Worm (Caenorhabditis elegans) whole organism, L4 larva: Measurements from ENCODE around the gene T03D8.6.

ENCODE experiments used
- F26F4.8 ChIP-seq: fragments of 200-800 bp; sonication (Bioruptor generic); conservative IDR thresholded peaks from 2 replicates; pipeline ENCODE4 v1.3.6; 2022; ENCODE audit warnings: missing genetic modification characterization, missing compliant biosample characterization
- F49E8.2 ChIP-seq: sonication (generic microtip); optimal IDR thresholded peaks from 2 replicates; lab custom pipeline; 2016; ENCODE audit warnings: missing compliant biosample characterization, mild to moderate bottlenecking, missing genetic modification characterization, borderline replicate concordance
- R02D3.7 ChIP-seq: fragments of 150-350 bp; sonication (generic microtip); optimal IDR thresholded peaks from 3 replicates; lab custom pipeline; 2014; ENCODE audit warnings: missing biosample characterization, missing genetic modification characterization
- T20F7.1 ChIP-seq: fragments of 200-800 bp; sonication (Bioruptor generic); optimal IDR thresholded peaks from 2 replicates; lab custom pipeline; 2018; ENCODE audit warnings: mild to moderate bottlenecking, missing genetic modification characterization, missing compliant biosample characterization
- Y105C5A.15 ChIP-seq: fragments of 200-800 bp; sonication (Bioruptor generic); IDR thresholded peaks from 2 replicates; pipeline ENCODE4 v1.3.6; 2022; ENCODE audit warnings: missing genetic modification characterization, missing compliant biosample characterization
- Y75B8A.6 ChIP-seq: fragments of 200-800 bp; sonication (Bioruptor generic); IDR thresholded peaks from 2 replicates; pipeline ENCODE4 v1.3.6; 2022; ENCODE audit warnings: missing genetic modification reagents, missing genetic modification characterization, missing compliant biosample characterization
- ZK337.2 ChIP-seq: fragments of 200-800 bp; sonication (Bioruptor generic); IDR thresholded peaks from 2 replicates; pipeline ENCODE4 v1.3.6; 2022; ENCODE audit warnings: missing genetic modification reagents, missing genetic modification characterization, missing compliant biosample characterization
- ZK546.5 ChIP-seq, 2 experiments: sonication (generic microtip); optimal IDR thresholded peaks; 2 replicates each; lab custom pipeline; 2017; ENCODE audit warnings: missing biosample characterization in 2 of 2, missing genetic modification characterization in 2 of 2
- aha-1 ChIP-seq: fragments of 150-350 bp; peaks from one replicate; lab custom pipeline; 2014; ENCODE audit warnings: missing biosample characterization, missing genetic modification characterization
- ceh-20 ChIP-seq: fragments of 200-800 bp; sonication (Bioruptor generic); IDR thresholded peaks from 2 replicates; pipeline ENCODE4 v1.3.6; 2022; ENCODE audit warnings: missing genetic modification reagents, missing genetic modification characterization, missing compliant biosample characterization
- ceh-28 ChIP-seq: fragments of 150-350 bp; optimal IDR thresholded peaks from 2 replicates; lab custom pipeline; 2014; ENCODE audit warnings: missing biosample characterization, missing genetic modification reagents, missing genetic modification characterization
- daf-19 ChIP-seq: fragments of 200-800 bp; sonication (Bioruptor generic); conservative IDR thresholded peaks from 2 replicates; pipeline ENCODE4 v1.3.6; 2022; ENCODE audit warnings: missing genetic modification characterization, missing compliant biosample characterization
- duxl-1 ChIP-seq: sonication (generic microtip); optimal IDR thresholded peaks from 2 replicates; lab custom pipeline; 2016; ENCODE audit warnings: mild to moderate bottlenecking, missing genetic modification characterization, moderate library complexity, missing compliant biosample characterization; ENCODE audit not compliant: poor library complexity
- dve-1 ChIP-seq: sonication (generic microtip); optimal IDR thresholded peaks from 2 replicates; lab custom pipeline; 2017; ENCODE audit warnings: antibody characterized with exemption, mild to moderate bottlenecking, missing genetic modification characterization, missing compliant biosample characterization; ENCODE audit not compliant: insufficient read depth
- egl-27 ChIP-seq: sonication (generic microtip); optimal IDR thresholded peaks from 3 replicates; lab custom pipeline; 2017; ENCODE audit warnings: missing biosample characterization, missing genetic modification reagents, missing genetic modification characterization
- fkh-10 ChIP-seq: fragments of 150-350 bp; optimal IDR thresholded peaks from 2 replicates; lab custom pipeline; 2014; ENCODE audit warnings: missing biosample characterization, missing genetic modification reagents, missing genetic modification characterization
- gei-8 ChIP-seq: fragments of 200-800 bp; sonication (Bioruptor generic); optimal IDR thresholded peaks from 2 replicates; lab custom pipeline; 2018; ENCODE audit warnings: mild to moderate bottlenecking, missing genetic modification characterization, missing compliant biosample characterization
- hmg-1.1 ChIP-seq: fragments of 200-800 bp; sonication (Bioruptor generic); IDR thresholded peaks from 2 replicates; pipeline ENCODE4 v1.3.6; 2022; ENCODE audit warnings: missing genetic modification reagents, missing genetic modification characterization, missing compliant biosample characterization
- lim-7 ChIP-seq: fragments of 200-800 bp; sonication (Bioruptor generic); IDR thresholded peaks from 2 replicates; pipeline ENCODE4 v1.3.6; 2022; ENCODE audit warnings: missing genetic modification characterization, missing compliant biosample characterization
- lin-13 ChIP-seq: fragments of 150-350 bp; optimal IDR thresholded peaks from 2 replicates; lab custom pipeline; 2014; ENCODE audit warnings: missing biosample characterization, missing genetic modification reagents, missing genetic modification characterization
- lin-15B ChIP-seq: fragments of 150-350 bp; sonication (generic microtip); optimal IDR thresholded peaks from 3 replicates; lab custom pipeline; 2014; ENCODE audit warnings: missing biosample characterization, missing genetic modification characterization
- mep-1 ChIP-seq: fragments of 150-350 bp; sonication (generic microtip); optimal IDR thresholded peaks from 3 replicates; lab custom pipeline; 2014; ENCODE audit warnings: missing biosample characterization, missing genetic modification characterization
- mxl-3 ChIP-seq: fragments of 200-800 bp; sonication (Bioruptor generic); optimal IDR thresholded peaks from 2 replicates; lab custom pipeline; 2018; ENCODE audit warnings: mild to moderate bottlenecking, missing genetic modification characterization, missing compliant biosample characterization
- nhr-25 ChIP-seq: sonication (generic microtip); optimal IDR thresholded peaks from 2 replicates; lab custom pipeline; 2017; ENCODE audit warnings: missing genetic modification characterization, mild to moderate bottlenecking, missing compliant biosample characterization, antibody characterized with exemption, moderate library complexity, borderline replicate concordance; ENCODE audit not compliant: insufficient read depth
- nhr-41 ChIP-seq: fragments of 200-800 bp; sonication (Bioruptor generic); IDR thresholded peaks from 2 replicates; pipeline ENCODE4 v1.3.6; 2022; ENCODE audit warnings: missing genetic modification reagents, missing genetic modification characterization, missing compliant biosample characterization
- nhr-48 ChIP-seq: sonication (generic microtip); optimal IDR thresholded peaks from 2 replicates; lab custom pipeline; 2016; ENCODE audit warnings: mild to moderate bottlenecking, missing genetic modification characterization, missing compliant biosample characterization
- nhr-76 ChIP-seq: fragments of 150-350 bp; optimal IDR thresholded peaks from 2 replicates; lab custom pipeline; 2014; ENCODE audit warnings: missing biosample characterization, missing genetic modification characterization
- pha-4 ChIP-seq, 2 experiments: fragments of 150-350 bp in 1 of 2; fragments of 200-800 bp in 1 of 2; sonication (Bioruptor generic) in 1 of 2; IDR thresholded peaks in 1 of 2; optimal IDR thresholded peaks in 1 of 2; 2 replicates each; pipeline versions ENCODE4 v1.3.6 to Lab custom; 2014 to 2022; ENCODE audit warnings: missing genetic modification characterization in 2 of 2, missing genetic modification reagents in 2 of 2, missing biosample characterization in 1 of 2, missing compliant biosample characterization in 1 of 2
- php-3 ChIP-seq: fragments of 200-800 bp; sonication (Bioruptor generic); IDR thresholded peaks from 2 replicates; pipeline ENCODE4 v1.3.6; 2022; ENCODE audit warnings: missing genetic modification reagents, missing genetic modification characterization, missing compliant biosample characterization
- rbr-2 ChIP-seq: sonication (generic microtip); optimal IDR thresholded peaks from 2 replicates; lab custom pipeline; 2016; ENCODE audit warnings: missing genotype, missing genetic modification characterization, missing compliant biosample characterization
- sdz-12 ChIP-seq: fragments of 200-800 bp; sonication (Bioruptor generic); optimal IDR thresholded peaks from 2 replicates; lab custom pipeline; 2018; ENCODE audit warnings: mild to moderate bottlenecking, missing genetic modification characterization, missing compliant biosample characterization
- snpc-1.2 ChIP-seq: fragments of 200-800 bp; sonication (Bioruptor generic); IDR thresholded peaks from 2 replicates; pipeline ENCODE4 v1.3.6; 2022; ENCODE audit warnings: missing genetic modification reagents, missing genetic modification characterization, missing compliant biosample characterization
- snpc-4 ChIP-seq: fragments of 150-350 bp; optimal IDR thresholded peaks from 2 replicates; lab custom pipeline; 2014; ENCODE audit warnings: missing biosample characterization, missing genetic modification characterization
- tra-1 ChIP-seq: fragments of 200-800 bp; sonication (Bioruptor generic); IDR thresholded peaks from 2 replicates; pipeline ENCODE4 v1.3.6; 2022; ENCODE audit warnings: missing genetic modification reagents, missing genetic modification characterization, missing compliant biosample characterization
- unc-62 ChIP-seq, 3 experiments: fragments of 150-350 bp in 1 of 3; sonication (generic microtip); optimal IDR thresholded peaks in 2 of 3; peaks in 1 of 3; 1 replicate in 1 of 3; 2 replicates in 2 of 3; lab custom pipeline; 2014 to 2017; ENCODE audit warnings: missing biosample characterization in 3 of 3, missing genetic modification characterization in 3 of 3, missing genetic modification reagents in 3 of 3, missing genotype in 1 of 3
- zip-2 ChIP-seq: fragments of 150-350 bp; optimal IDR thresholded peaks from 2 replicates; lab custom pipeline; 2014; ENCODE audit warnings: missing biosample characterization, missing genetic modification characterization
- ztf-7 ChIP-seq: fragments of 150-350 bp; optimal IDR thresholded peaks from 2 replicates; lab custom pipeline; 2014; ENCODE audit warnings: missing biosample characterization, missing genetic modification characterization

Gene T03D8.6

DNA sequence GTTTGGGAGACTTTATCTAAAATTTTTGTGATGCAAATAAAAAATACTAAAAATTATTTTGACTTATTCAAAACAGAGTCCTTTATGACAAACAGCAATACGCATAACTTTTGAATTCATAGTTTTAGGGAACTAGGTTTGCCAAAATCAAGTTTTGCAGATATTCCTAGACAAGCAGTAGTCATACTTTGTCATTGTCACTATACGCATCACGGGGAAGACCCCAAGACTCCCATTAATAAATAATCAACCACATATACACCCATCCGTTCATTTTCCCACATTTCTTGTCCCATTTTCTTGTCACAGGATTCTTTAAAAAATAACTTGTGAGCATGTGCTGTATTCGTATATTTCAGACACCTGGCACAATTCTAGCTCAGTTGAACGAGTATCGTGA is 5.7 kb downstream of the T03D8.6 start, which contains the start of gene Y44A6D.7:
Gene Y44A6D.7 (plus strand): TSS at position 301 of the 400 bp plus-strand sequence.
- TF ChIP-seq Y75B8A.6 (GFP tag; lab: Robert Waterston, UW) (no peak), mep-1 (tag; lab: Kevin White, UChicago) (no peak), lin-15B (tag; lab: Kevin White, UChicago) (no peak), fkh-10 (GFP tag; lab: Kevin White, UChicago) (no peak), daf-19 (GFP tag; lab: Robert Waterston, UW) (no peak), rbr-2 (no peak), duxl-1 (no peak), ztf-7 (tag; lab: Kevin White, UChicago) (no peak), ceh-28 (tag; lab: Kevin White, UChicago) (no peak), nhr-48 (tag; lab: Kevin White, UChicago) (no peak), pha-4 (GFP tag; IDR thresholded peaks at IDR 0.05; lab: Robert Waterston, UW) (no peak), pha-4 (tag; optimal IDR thresholded peaks at IDR 0.05; lab: Kevin White, UChicago) (no peak), F26F4.8 (GFP tag; lab: Robert Waterston, UW) (no peak), lim-7 (GFP tag; lab: Robert Waterston, UW) (no peak)

DNA sequence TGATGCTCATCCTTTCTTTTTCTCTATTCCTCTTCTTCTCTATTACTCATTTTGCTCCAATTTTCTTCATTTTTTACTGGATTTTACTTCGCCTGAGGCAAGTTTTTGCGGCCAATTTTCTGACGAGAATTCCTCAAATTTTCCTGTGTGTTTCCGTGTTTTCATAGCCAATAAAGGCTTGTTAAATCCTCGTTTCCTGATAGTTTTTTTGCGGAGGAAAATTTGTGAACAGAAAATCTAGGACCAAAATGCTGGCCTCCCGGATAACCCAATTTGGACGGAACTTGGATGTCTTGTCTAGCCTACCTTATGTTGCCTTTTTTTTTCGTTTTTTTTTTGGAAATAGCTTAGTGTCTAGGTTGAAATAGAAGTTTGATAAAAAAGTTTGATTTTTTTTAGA is 6.5 kb downstream of the T03D8.6 start:
- TF ChIP-seq F49E8.2 (tag; lab: Kevin White, UChicago) (no peak), unc-62 (GFP tag; optimal IDR thresholded peaks at IDR 0.05 in 1 of 2; lab: Kevin White, UChicago) (peak in 1 of 2 experiments; percentile 92), unc-62 (tag; optimal IDR thresholded peaks at IDR 0.05; lab: Kevin White, UChicago) (no peak), zip-2 (tag; lab: Kevin White, UChicago) (no peak), sdz-12 (no peak), lin-13 (GFP tag; lab: Kevin White, UChicago) (no peak), hmg-1.1 (GFP tag; lab: Robert Waterston, UW) (no peak), aha-1 (tag; lab: Kevin White, UChicago) (no peak)
- TF ChIP-seq, all 104 proteins: peak for 1

DNA sequence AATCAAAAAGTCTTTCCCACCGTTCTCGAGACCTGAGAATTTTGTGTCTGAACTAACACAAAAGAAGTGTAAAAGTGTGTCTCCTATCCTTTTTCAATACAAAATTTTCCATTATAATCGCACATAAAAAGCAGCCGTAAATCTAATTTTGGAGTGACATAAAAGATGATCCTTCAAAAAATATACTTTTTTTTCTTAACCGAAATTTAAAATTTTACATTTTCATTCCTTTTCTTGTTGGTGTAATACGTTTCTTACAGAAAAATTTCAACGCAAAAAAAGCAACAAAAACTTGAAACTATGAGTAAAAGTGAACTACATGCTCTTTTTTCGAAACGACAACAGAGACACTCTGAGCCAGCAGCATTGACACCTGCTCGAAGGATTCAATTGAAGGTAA is 13.1 kb downstream of the T03D8.6 start, which contains the start of gene Y44A6D.6:
Gene Y44A6D.6 (plus strand): TSS at position 301 of the 400 bp plus-strand sequence.
- TF ChIP-seq mxl-3 (GFP tag; lab: Kevin White, UChicago) (no peak), egl-27 (no peak), dve-1 (tag; lab: Kevin White, UChicago) (no peak), gei-8 (GFP tag; lab: Kevin White, UChicago) (no peak), nhr-76 (no peak), T20F7.1 (GFP tag; lab: Kevin White, UChicago) (no peak), duxl-1 (no peak), tra-1 (GFP tag; lab: Robert Waterston, UW) (no peak), ceh-20 (GFP tag; lab: Robert Waterston, UW) (no peak), lin-15B (tag; lab: Kevin White, UChicago) (no peak), hmg-1.1 (GFP tag; lab: Robert Waterston, UW) (no peak), nhr-25 (no peak), ZK546.5 (tag; optimal IDR thresholded peaks at IDR 0.05; lab: Kevin White, UChicago) (no peak), R02D3.7 (no peak), ZK337.2 (no peak), lim-7 (GFP tag; lab: Robert Waterston, UW) (no peak), snpc-1.2 (GFP tag; lab: Robert Waterston, UW) (no peak)
- TF ChIP-seq, all 104 proteins: peak for 0

DNA sequence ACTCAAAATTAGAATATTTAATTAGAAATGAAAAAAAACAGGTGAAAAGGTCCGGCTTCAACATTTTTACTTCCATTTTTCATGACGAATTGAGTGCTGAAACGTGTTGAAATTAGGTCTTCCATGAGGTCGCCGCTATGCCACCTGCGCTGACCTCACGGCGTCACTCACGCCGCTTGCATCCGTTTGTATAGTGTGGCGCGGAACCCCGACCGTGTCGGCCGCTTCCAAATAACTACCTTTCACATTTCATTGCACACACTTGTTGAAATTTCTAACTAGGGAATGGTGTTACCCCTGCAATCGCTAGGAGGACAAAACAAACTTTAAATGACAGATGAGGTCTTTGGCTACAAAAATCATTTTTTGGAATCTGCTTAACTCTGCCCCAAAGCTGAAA is 16.7 kb downstream of the T03D8.6 start:
- peak; percentile 7; the same call in 1 of the 2 replicates for TF ChIP-seq Y105C5A.15 (GFP tag; lab: Robert Waterston, UW)
- peak; percentile 33; the same call in 1 of the 2 replicates for TF ChIP-seq nhr-41 (GFP tag; lab: Robert Waterston, UW)
- peak; percentile 64 for TF ChIP-seq snpc-4
- TF ChIP-seq php-3 (GFP tag; lab: Robert Waterston, UW) = 0 out of 2 replicates have a peak, but pooled peaks have one; percentile 56
- TF ChIP-seq, all 104 proteins: peak for 4; not testable (repeated sequence) for 100
